Worm (Caenorhabditis elegans): Measurements from ENCODE around the gene arrd-23.

ce11 chrX:4890159-4890558 lies 4.4 kb downstream of the arrd-23 start, which contains the start of gene T07F12.2:
- TF ChIP-seq lin-13 (GFP tag; optimal IDR thresholded peaks at IDR 0.05) (no peak), elt-3 (tag; optimal IDR thresholded peaks at IDR 0.05) (no peak), lin-39 (tag; optimal IDR thresholded peaks at IDR 0.05) (no peak), ama-1 (optimal IDR thresholded peaks at IDR 0.05) (no peak), unc-62 (GFP tag; optimal IDR thresholded peaks at IDR 0.05) (no peak), unc-55 (GFP tag; optimal IDR thresholded peaks at IDR 0.05) (peak; percentile 30), F13H6.1 (tag; optimal IDR thresholded peaks at IDR 0.05) (peak; percentile 3), ztf-11 (tag; optimal IDR thresholded peaks at IDR 0.05) (no peak), nhr-10 (tag; optimal IDR thresholded peaks at IDR 0.05) (no peak), ceh-82 (tag; optimal IDR thresholded peaks at IDR 0.05) (no peak), ztf-4 (tag; optimal IDR thresholded peaks at IDR 0.05) (no peak)
